Fruit fly (Drosophila melanogaster) whole organism, embryonic: Measurements from ENCODE around the gene Scgbeta.

Experiments used
- ATbp ChIP-seq: fragments of 200-800 bp; sonication (Bioruptor generic); optimal IDR thresholded peaks from 2 replicates; lab custom pipeline; 2017; ENCODE audit warnings: missing biosample characterization, mild to moderate bottlenecking, missing genetic modification characterization, missing genetic modification reagents
- Adf1 ChIP-seq: fragments of 200-800 bp; sonication (Bioruptor generic); IDR thresholded peaks from 2 replicates; pipeline ENCODE4 v1.3.6; 2022; ENCODE audit warnings: missing biosample characterization, missing genetic modification characterization
- Awh ChIP-seq: fragments of 200-800 bp; sonication (Bioruptor generic); IDR thresholded peaks from 2 replicates; pipeline ENCODE4, ENCODE4 v1.3.6; 2022; ENCODE audit warnings: missing biosample characterization, missing genetic modification characterization
- BtbVII ChIP-seq: fragments of 200-800 bp; sonication (Bioruptor generic); optimal IDR thresholded peaks from 3 replicates; lab custom pipeline; 2017; ENCODE audit warnings: missing biosample characterization, mild to moderate bottlenecking, missing genetic modification characterization
- CG1024 ChIP-seq: fragments of 200-800 bp; sonication (Bioruptor generic); IDR thresholded peaks from 2 replicates; pipeline ENCODE4 v1.3.6; 2022; ENCODE audit warnings: missing biosample characterization, missing genetic modification characterization
- CG10543 ChIP-seq: fragments of 200-800 bp; sonication (Bioruptor generic); optimal IDR thresholded peaks from 3 replicates; lab custom pipeline; 2017; ENCODE audit warnings: missing biosample characterization, mild to moderate bottlenecking, missing genetic modification characterization, moderate library complexity
- CG12942 ChIP-seq: fragments of 200-800 bp; sonication (Bioruptor generic); optimal IDR thresholded peaks from 3 replicates; lab custom pipeline; 2016; ENCODE audit warnings: missing biosample characterization, missing genetic modification characterization
- CG17328 ChIP-seq: fragments of 200-800 bp; sonication (Bioruptor generic); IDR thresholded peaks from 2 replicates; pipeline ENCODE4 v1.3.6; 2022; ENCODE audit warnings: missing biosample characterization, missing genetic modification characterization
- CG17829 ChIP-seq: fragments of 200-800 bp; optimal IDR thresholded peaks from 2 replicates; lab custom pipeline; 2019; ENCODE audit warnings: missing biosample characterization, mild to moderate bottlenecking, missing genetic modification characterization, moderate library complexity
- CG2116 ChIP-seq: fragments of 200-800 bp; sonication (Bioruptor generic); optimal IDR thresholded peaks from 3 replicates; lab custom pipeline; 2018; ENCODE audit warnings: missing biosample characterization, mild to moderate bottlenecking, missing genetic modification characterization
- CG2199 ChIP-seq: fragments of 200-800 bp; sonication (Bioruptor generic); IDR thresholded peaks from 3 replicates; pipeline ENCODE4 v1.3.6; 2022; ENCODE audit warnings: missing biosample characterization, missing genetic modification characterization
- CG30020 ChIP-seq: fragments of 200-800 bp; optimal IDR thresholded peaks from 2 replicates; lab custom pipeline; 2019; ENCODE audit warnings: missing biosample characterization, mild to moderate bottlenecking, missing genetic modification characterization, moderate library complexity
- CG31388 ChIP-seq: fragments of 200-800 bp; sonication (Bioruptor generic); optimal IDR thresholded peaks from 2 replicates; lab custom pipeline; 2016; ENCODE audit warnings: missing biosample characterization, missing genetic modification characterization
- CG34224 ChIP-seq: fragments of 200-800 bp; sonication (Bioruptor generic); IDR thresholded peaks from 3 replicates; pipeline ENCODE4 v1.3.6; 2022; ENCODE audit warnings: missing biosample characterization, missing genetic modification characterization; ENCODE audit not compliant: partially characterized antibody
- CG4404 ChIP-seq: fragments of 200-800 bp; sonication (Bioruptor generic); IDR thresholded peaks from 2 replicates; pipeline ENCODE4 v1.3.6; 2022; ENCODE audit warnings: missing biosample characterization, missing genetic modification characterization
- CG4424 ChIP-seq: fragments of 200-800 bp; sonication (Bioruptor generic); optimal IDR thresholded peaks from 3 replicates; lab custom pipeline; 2016; ENCODE audit warnings: missing biosample characterization, missing genetic modification characterization
- CG4820 ChIP-seq: fragments of 200-800 bp; sonication (Bioruptor generic); optimal IDR thresholded peaks from 3 replicates; lab custom pipeline; 2016; ENCODE audit warnings: missing biosample characterization, missing genetic modification characterization
- CG6654 ChIP-seq: fragments of 200-800 bp; sonication (Bioruptor generic); optimal IDR thresholded peaks from 2 replicates; lab custom pipeline; 2017; ENCODE audit warnings: missing biosample characterization, mild to moderate bottlenecking, missing genetic modification characterization
- CG8290 ChIP-seq, 3 experiments: fragments of 200-800 bp; sonication (Bioruptor generic); optimal IDR thresholded peaks; 2 replicates each; lab custom pipeline; 2016 to 2019; ENCODE audit warnings: missing biosample characterization in 3 of 3, missing genetic modification characterization in 3 of 3, mild to moderate bottlenecking in 2 of 3, moderate library complexity in 1 of 3
- CG8388 ChIP-seq: fragments of 200-800 bp; sonication (Bioruptor generic); optimal IDR thresholded peaks from 2 replicates; lab custom pipeline; 2019; ENCODE audit warnings: missing biosample characterization, mild to moderate bottlenecking, missing genetic modification characterization, moderate library complexity
- CHES-1-like ChIP-seq: fragments of 200-800 bp; sonication (Bioruptor generic); optimal IDR thresholded peaks from 2 replicates; lab custom pipeline; 2016; ENCODE audit warnings: missing biosample characterization, missing genetic modification characterization
- CoRest ChIP-seq: fragments of 200-800 bp; sonication (Bioruptor generic); optimal IDR thresholded peaks from 3 replicates; lab custom pipeline; 2018; ENCODE audit warnings: missing biosample characterization, mild to moderate bottlenecking, missing genetic modification characterization, moderate library complexity
- Dip3 ChIP-seq: fragments of 200-800 bp; sonication (Bioruptor generic); optimal IDR thresholded peaks from 3 replicates; lab custom pipeline; 2016; ENCODE audit warnings: missing biosample characterization, missing genetic modification characterization
- Doc2 ChIP-seq: fragments of 200-800 bp; sonication (Bioruptor generic); IDR thresholded peaks from 2 replicates; pipeline ENCODE4 v1.3.6; 2022; ENCODE audit warnings: missing biosample characterization, missing genetic modification characterization
- Hr51 ChIP-seq, 2 experiments: fragments of 200-800 bp; sonication (Bioruptor generic); optimal IDR thresholded peaks; 2 replicates in 1 of 2; 3 replicates in 1 of 2; lab custom pipeline; 2016 to 2018; ENCODE audit warnings: missing biosample characterization in 2 of 2, missing genetic modification characterization in 2 of 2, mild to moderate bottlenecking in 1 of 2, moderate library complexity in 1 of 2
- Jarid2 ChIP-seq: fragments of 200-800 bp; sonication (Bioruptor generic); optimal IDR thresholded peaks from 3 replicates; lab custom pipeline; 2017; ENCODE audit warnings: mild to moderate bottlenecking, missing biosample characterization, missing genetic modification reagents, missing genetic modification characterization
- Lpt ChIP-seq: fragments of >200 bp; optimal IDR thresholded peaks from 2 replicates; lab custom pipeline; 2018; ENCODE audit warnings: missing biosample characterization, missing genetic modification characterization
- Myb ChIP-seq: fragments of 200-800 bp; sonication (Bioruptor generic); optimal IDR thresholded peaks from 2 replicates; lab custom pipeline; 2016; ENCODE audit warnings: missing biosample characterization, missing genetic modification characterization
- Usf ChIP-seq: fragments of 200-800 bp; sonication (Bioruptor generic); optimal IDR thresholded peaks from 2 replicates; lab custom pipeline; 2017; ENCODE audit warnings: missing genotype, missing biosample characterization, missing genetic modification characterization
- ap ChIP-seq: fragments of 200-800 bp; sonication (Bioruptor generic); IDR thresholded peaks from 2 replicates; pipeline ENCODE4 v1.3.6; 2022; ENCODE audit warnings: missing biosample characterization, missing genetic modification characterization
- chn ChIP-seq: fragments of 200-800 bp; sonication (Bioruptor generic); optimal IDR thresholded peaks from 2 replicates; lab custom pipeline; 2016; ENCODE audit warnings: missing biosample characterization, missing genetic modification characterization
- ci ChIP-seq: fragments of 200-800 bp; sonication (Bioruptor generic); IDR thresholded peaks from 3 replicates; pipeline ENCODE4 v1.3.6; 2022; ENCODE audit warnings: missing biosample characterization, missing genetic modification characterization
- hb ChIP-seq: fragments of 200-800 bp; sonication (Bioruptor generic); IDR thresholded peaks from 3 replicates; pipeline ENCODE4 v1.3.6; 2022; ENCODE audit warnings: missing biosample characterization, missing genetic modification characterization; ENCODE audit not compliant: partially characterized antibody
- hbn ChIP-seq: fragments of 200-800 bp; sonication (Bioruptor generic); IDR thresholded peaks from 2 replicates; pipeline ENCODE4 v1.3.6; 2022; ENCODE audit warnings: missing biosample characterization, missing genetic modification characterization; ENCODE audit not compliant: partially characterized antibody
- jigr1 ChIP-seq: fragments of 200-800 bp; sonication (Bioruptor generic); IDR thresholded peaks from 3 replicates; pipeline ENCODE4 v1.3.6; 2022; ENCODE audit warnings: missing biosample characterization, missing genetic modification characterization
- ken ChIP-seq: fragments of 200-800 bp; sonication (Bioruptor generic); IDR thresholded peaks from 3 replicates; pipeline ENCODE4 v1.3.6; 2022; ENCODE audit warnings: missing biosample characterization, missing genetic modification characterization
- knrl ChIP-seq: fragments of 200-800 bp; sonication (Bioruptor generic); IDR thresholded peaks from 3 replicates; pipeline ENCODE4 v1.3.6; 2022; ENCODE audit warnings: missing biosample characterization, missing genetic modification characterization; ENCODE audit not compliant: partially characterized antibody
- lbe ChIP-seq: fragments of 200-800 bp; sonication (Bioruptor generic); optimal IDR thresholded peaks from 2 replicates; lab custom pipeline; 2016; ENCODE audit warnings: missing biosample characterization, mild to moderate bottlenecking, missing genetic modification characterization
- mirr ChIP-seq: fragments of 200-800 bp; sonication (Bioruptor generic); optimal IDR thresholded peaks from 3 replicates; lab custom pipeline; 2018; ENCODE audit warnings: missing biosample characterization, mild to moderate bottlenecking, missing genetic modification characterization
- nerfin-2 ChIP-seq: fragments of 200-800 bp; sonication (Bioruptor generic); IDR thresholded peaks from 2 replicates; pipeline ENCODE4 v1.3.6; 2022; ENCODE audit warnings: missing biosample characterization, missing genetic modification characterization; ENCODE audit not compliant: partially characterized antibody
- oc ChIP-seq: fragments of 200-800 bp; sonication (Bioruptor generic); optimal IDR thresholded peaks from 2 replicates; lab custom pipeline; 2018; ENCODE audit warnings: missing biosample characterization, mild to moderate bottlenecking, missing genetic modification characterization, moderate library complexity
- org-1 ChIP-seq: fragments of 200-800 bp; sonication (Bioruptor generic); optimal IDR thresholded peaks from 2 replicates; lab custom pipeline; 2017; ENCODE audit warnings: missing biosample characterization, missing genetic modification characterization
- p53 ChIP-seq: fragments of 200-800 bp; sonication (Bioruptor generic); optimal IDR thresholded peaks from 2 replicates; lab custom pipeline; 2016; ENCODE audit warnings: missing biosample characterization, missing genetic modification characterization
- pb ChIP-seq: fragments of 200-800 bp; sonication (Bioruptor generic); optimal IDR thresholded peaks from 3 replicates; lab custom pipeline; 2016; ENCODE audit warnings: missing biosample characterization, missing genetic modification characterization
- pita ChIP-seq: fragments of 200-800 bp; sonication (Bioruptor generic); optimal IDR thresholded peaks from 2 replicates; lab custom pipeline; 2017; ENCODE audit warnings: missing biosample characterization, mild to moderate bottlenecking, missing genetic modification characterization
- pros ChIP-seq: fragments of 200-800 bp; sonication (Bioruptor generic); optimal IDR thresholded peaks from 3 replicates; lab custom pipeline; 2019; ENCODE audit warnings: missing biosample characterization, mild to moderate bottlenecking, missing genetic modification characterization, moderate library complexity
- sima ChIP-seq: fragments of 200-800 bp; sonication (Bioruptor generic); optimal IDR thresholded peaks from 2 replicates; lab custom pipeline; 2016; ENCODE audit warnings: missing biosample characterization, missing genetic modification characterization
- slou ChIP-seq: fragments of 200-800 bp; sonication (Bioruptor generic); optimal IDR thresholded peaks from 3 replicates; lab custom pipeline; 2016; ENCODE audit warnings: missing biosample characterization, missing genetic modification characterization
- tna ChIP-seq: fragments of 200-800 bp; sonication (Bioruptor generic); IDR thresholded peaks from 2 replicates; pipeline ENCODE4 v1.3.6; 2022; ENCODE audit warnings: missing biosample characterization, missing genetic modification characterization; ENCODE audit not compliant: partially characterized antibody
- trh ChIP-seq: fragments of 200-800 bp; sonication (Bioruptor generic); optimal IDR thresholded peaks from 2 replicates; lab custom pipeline; 2016; ENCODE audit warnings: missing biosample characterization, missing genetic modification characterization

The Scgbeta gene

dm6 chr3R:12448889-12449314, 26.7 kb upstream of the Scgbeta start, which contains the start of gene CG18549 (continued):
- TF ChIP-seq CG31388 (GFP tag; lab: Kevin White, UChicago) (peak; percentile 99), lbe (GFP tag; lab: Kevin White, UChicago) (peak; percentile 99), sima (GFP tag; lab: Kevin White, UChicago) (peak; percentile 98), CoRest (tag; lab: Kevin White, UChicago) (peak; percentile 100), trh (peak; percentile 99), CG4404 (GFP tag; lab: Robert Waterston, UW) (peak; percentile 99), CHES-1-like (peak; percentile 99), mirr (GFP tag; lab: Kevin White, UChicago) (peak; percentile 99), Adf1 (GFP tag; lab: Robert Waterston, UW) (peak; percentile 93), hb (GFP tag; lab: Robert Waterston, UW) (peak; percentile 72; the same call in 2 of the 3 replicates), hbn (GFP tag; lab: Robert Waterston, UW) (peak; percentile 86), Awh (peak; percentile 100), org-1 (peak; percentile 99), nerfin-2 (GFP tag; lab: Robert Waterston, UW) (peak; percentile 64; the same call in 1 of the 2 replicates), CG17829 (tag; lab: Kevin White, UChicago) (peak; percentile 100), CG2199 (GFP tag; lab: Robert Waterston, UW) (peak; percentile 100), CG1024 (GFP tag; lab: Robert Waterston, UW) (peak; percentile 98), Hr51 (GFP tag; optimal IDR thresholded peaks at IDR 0.05; lab: Kevin White, UChicago) (peak; percentile 99 to 100), ap (GFP tag; lab: Robert Waterston, UW) (peak; percentile 100), Myb (GFP tag; lab: Kevin White, UChicago) (peak; percentile 92), ci (peak; percentile 100), CG10543 (GFP tag; lab: Kevin White, UChicago) (peak; percentile 98), CG17328 (peak; percentile 100), slou (GFP tag; lab: Kevin White, UChicago) (peak; percentile 99), jigr1 (GFP tag; lab: Robert Waterston, UW) (peak; percentile 99), CG2116 (peak; percentile 94), pb (GFP tag; lab: Kevin White, UChicago) (peak; percentile 98), BtbVII (GFP tag; lab: Kevin White, UChicago) (peak; percentile 100), ATbp (GFP tag; lab: Kevin White, UChicago) (peak; percentile 100), CG30020 (tag; lab: Kevin White, UChicago) (peak; percentile 94), tna (GFP tag; lab: Robert Waterston, UW) (peak; percentile 62), CG4424 (GFP tag; lab: Kevin White, UChicago) (peak; percentile 100), CG6654 (GFP tag; lab: Kevin White, UChicago) (peak; percentile 94), CG34224 (peak; percentile 89), oc (tag; lab: Kevin White, UChicago) (peak; percentile 100), Doc2 (GFP tag; lab: Robert Waterston, UW) (peak; percentile 98), Jarid2 (GFP tag; lab: Kevin White, UChicago) (peak; percentile 98), p53 (GFP tag; lab: Kevin White, UChicago) (peak; percentile 96), pros (GFP tag; lab: Kevin White, UChicago) (peak; percentile 90), CG4820 (peak; percentile 99), CG8290 (GFP tag; optimal IDR thresholded peaks at IDR 0.05; lab: Kevin White, UChicago) (peak; percentile 99), CG8290 (tag; optimal IDR thresholded peaks at IDR 0.05; lab: Kevin White, UChicago) (peak; percentile 95 to 99), pita (no peak), CG8388 (peak; percentile 100), Usf (GFP tag; lab: Kevin White, UChicago) (peak; percentile 98), knrl (peak; percentile 75), CG12942 (GFP tag; lab: Kevin White, UChicago) (peak; percentile 99), chn (GFP tag; lab: Kevin White, UChicago) (peak; percentile 100), Dip3 (GFP tag; lab: Kevin White, UChicago) (peak; percentile 99), Lpt (GFP tag; lab: Kevin White, UChicago) (no peak), ken (peak; percentile 100)
